Worm (Caenorhabditis elegans) whole organism, L4 larva: Measurements from ENCODE around the gene T11F9.21.

Experiments
- ceh-62 ChIP-seq: sonication (generic microtip); optimal IDR thresholded peaks from 2 replicates; lab custom pipeline; 2017; ENCODE audit warnings: missing biosample characterization, missing genetic modification characterization
- daf-8 ChIP-seq: fragments of 200-800 bp; sonication (Bioruptor generic); IDR thresholded peaks from 2 replicates; pipeline ENCODE4 v1.3.6; 2022; ENCODE audit warnings: missing genetic modification characterization, missing compliant biosample characterization
- fkh-10 ChIP-seq: fragments of 150-350 bp; optimal IDR thresholded peaks from 2 replicates; lab custom pipeline; 2014; ENCODE audit warnings: missing biosample characterization, missing genetic modification reagents, missing genetic modification characterization
- fos-1 ChIP-seq: fragments of 150-350 bp; optimal IDR thresholded peaks from 2 replicates; lab custom pipeline; 2014; ENCODE audit warnings: missing biosample characterization, missing genetic modification characterization
- nhr-11 ChIP-seq: fragments of 150-350 bp; optimal IDR thresholded peaks from 2 replicates; lab custom pipeline; 2014; ENCODE audit warnings: missing biosample characterization, missing genetic modification characterization
- nhr-77 ChIP-seq: fragments of 150-350 bp; optimal IDR thresholded peaks from 2 replicates; lab custom pipeline; 2014; ENCODE audit warnings: missing biosample characterization, missing genetic modification characterization
- pha-4 ChIP-seq, 2 experiments: fragments of 150-350 bp in 1 of 2; fragments of 200-800 bp in 1 of 2; sonication (Bioruptor generic) in 1 of 2; IDR thresholded peaks in 1 of 2; optimal IDR thresholded peaks in 1 of 2; 2 replicates each; pipeline versions ENCODE4 v1.3.6 to Lab custom; 2014 to 2022; ENCODE audit warnings: missing genetic modification characterization in 2 of 2, missing genetic modification reagents in 2 of 2, missing biosample characterization in 1 of 2, missing compliant biosample characterization in 1 of 2
- pqm-1 ChIP-seq: sonication (generic microtip); optimal IDR thresholded peaks from 2 replicates; lab custom pipeline; 2017; ENCODE audit warnings: missing biosample characterization, missing genetic modification characterization
- rbr-2 ChIP-seq: sonication (generic microtip); optimal IDR thresholded peaks from 2 replicates; lab custom pipeline; 2016; ENCODE audit warnings: missing genotype, missing genetic modification characterization, missing compliant biosample characterization
- skn-1 ChIP-seq: fragments of 150-350 bp; optimal IDR thresholded peaks from 2 replicates; lab custom pipeline; 2014; ENCODE audit warnings: missing biosample characterization, missing genetic modification characterization
- ztf-11 ChIP-seq: fragments of 150-350 bp; optimal IDR thresholded peaks from 2 replicates; lab custom pipeline; 2014; ENCODE audit warnings: missing biosample characterization, missing genetic modification characterization

DNA sequence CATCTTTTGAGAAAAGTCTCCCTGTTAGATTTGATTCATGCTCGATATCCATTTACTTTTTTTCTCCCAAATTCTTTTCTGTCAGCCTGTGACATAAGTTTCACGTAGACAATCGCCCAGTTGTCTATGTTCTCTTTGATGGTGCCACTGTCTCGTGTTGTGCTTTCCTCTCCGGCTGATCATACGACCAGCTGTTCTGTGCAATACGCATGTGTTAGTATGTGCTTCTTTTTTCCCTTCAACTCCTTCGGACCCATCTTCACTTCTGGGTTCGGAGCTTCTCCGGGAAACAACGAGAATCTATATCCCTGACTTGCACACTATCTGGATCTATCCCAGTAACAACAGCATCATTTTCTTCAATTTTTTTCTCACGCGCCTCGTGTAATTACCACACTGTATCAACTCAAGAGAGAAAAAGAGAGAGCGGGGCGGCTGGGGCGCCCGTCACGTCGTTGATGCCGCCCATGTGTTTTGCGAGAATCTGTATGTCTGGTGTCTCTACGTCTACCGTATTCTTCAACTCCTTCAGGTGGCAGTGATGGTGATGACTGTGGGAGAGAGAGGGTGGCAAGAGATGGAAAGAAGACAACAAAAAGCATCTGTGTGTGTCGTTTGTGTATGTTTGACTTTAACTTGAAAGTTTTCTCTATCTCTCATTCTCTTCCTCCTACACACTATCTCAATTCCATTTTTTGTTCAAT lies 39.4 kb downstream of the T11F9.21 start:
- peak; percentile 84 for TF ChIP-seq pqm-1
- peak; percentile 59; the same call in 1 of the 2 replicates for TF ChIP-seq pha-4 (GFP tag; IDR thresholded peaks at IDR 0.05; lab: Robert Waterston, UW)
- TF ChIP-seq pha-4 (tag; optimal IDR thresholded peaks at IDR 0.05; lab: Kevin White, UChicago), result peak; percentile 46
- TF ChIP-seq fos-1 (tag; lab: Kevin White, UChicago), result no peak
- TF ChIP-seq ztf-11, result no peak
- peak; percentile 71 for TF ChIP-seq nhr-11 (tag; lab: Kevin White, UChicago)
- TF ChIP-seq fkh-10 (GFP tag; lab: Kevin White, UChicago), result no peak
- TF ChIP-seq rbr-2, result peak; percentile 49
- TF ChIP-seq daf-8 (GFP tag; lab: Robert Waterston, UW), result no peak
- TF ChIP-seq nhr-77, result peak; percentile 40
- TF ChIP-seq ceh-62 (tag; lab: Kevin White, UChicago), result no peak
- no peak for TF ChIP-seq skn-1 (tag; lab: Kevin White, UChicago)
